Fruit fly (Drosophila melanogaster): ENCODE data around the gene RpS19a.

The RpS19a gene

DNA sequence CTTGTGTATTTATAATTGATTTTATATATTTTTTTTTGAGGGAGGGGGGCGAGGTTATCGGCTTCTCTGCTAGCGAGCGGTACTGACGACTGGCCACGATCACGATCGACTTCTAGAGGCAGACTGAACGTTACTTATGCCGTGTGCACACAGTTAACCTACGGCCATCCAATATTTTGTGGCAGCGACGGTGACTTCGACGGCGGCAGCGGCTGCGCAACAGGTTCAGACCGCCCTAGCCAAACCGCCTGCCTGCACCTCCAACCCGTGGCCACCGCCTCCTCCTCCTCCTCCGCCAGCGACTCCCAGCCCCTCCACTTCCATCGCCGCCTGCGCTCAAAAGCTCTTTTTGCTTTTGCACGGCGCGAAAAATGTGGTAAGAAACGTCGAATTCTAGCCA lies 16.2 kb upstream of the RpS19a start, which contains the start of gene CG9782:
Gene CG9782, minus strand, starts transcription at position 128 of the 400 bp plus-strand sequence.
- TF ChIP-seq EcR (GFP tag; optimal IDR thresholded peaks at IDR 0.05): peak; percentile 62
- no peak for TF ChIP-seq CG8301 (tag; optimal IDR thresholded peaks at IDR 0.05)
- TF ChIP-seq D1 (tag; optimal IDR thresholded peaks at IDR 0.05): no peak
- TF ChIP-seq Ets98B (GFP tag; IDR thresholded peaks at IDR 0.05): peak; percentile 32; the same call in 1 of the 2 replicates
- TF ChIP-seq CG32121 (GFP tag; IDR thresholded peaks at IDR 0.05): no peak
- peak; percentile 33; the same call in 1 of the 3 replicates for TF ChIP-seq CG4496 (GFP tag; IDR thresholded peaks at IDR 0.05)
- peak; percentile 99 for TF ChIP-seq CG13204 (GFP tag; optimal IDR thresholded peaks at IDR 0.05)
- no peak for TF ChIP-seq rn (GFP tag; IDR thresholded peaks at IDR 0.05)
- TF ChIP-seq Snoo (tag; optimal IDR thresholded peaks at IDR 0.05): no peak
- TF ChIP-seq Pif1A (GFP tag; optimal IDR thresholded peaks at IDR 0.05): no peak
- TF ChIP-seq Pif1B (GFP tag; optimal IDR thresholded peaks at IDR 0.05): no peak
- no peak for TF ChIP-seq CG34367 (tag; optimal IDR thresholded peaks at IDR 0.05)

- TF ChIP-seq CG14655 (GFP tag; optimal IDR thresholded peaks at IDR 0.05) (no peak), CG8301 (tag; optimal IDR thresholded peaks at IDR 0.05) (no peak), Snoo (tag; optimal IDR thresholded peaks at IDR 0.05) (no peak), Ets98B (GFP tag; IDR thresholded peaks at IDR 0.05) (no peak), CG17806 (tag; optimal IDR thresholded peaks at IDR 0.05) (no peak), CG13204 (GFP tag; optimal IDR thresholded peaks at IDR 0.05) (no peak), EcR (GFP tag; optimal IDR thresholded peaks at IDR 0.05) (no peak), Pif1A (GFP tag; optimal IDR thresholded peaks at IDR 0.05) (no peak), rn (GFP tag; IDR thresholded peaks at IDR 0.05) (no peak), CG10348 (GFP tag; IDR thresholded peaks at IDR 0.05) (no peak), CG34367 (tag; optimal IDR thresholded peaks at IDR 0.05) (no peak), CG9948 (tag; optimal IDR thresholded peaks at IDR 0.05) (no peak), gl (tag; optimal IDR thresholded peaks at IDR 0.05) (no peak), CG8159 (tag; optimal IDR thresholded peaks at IDR 0.05) (no peak), CG32121 (GFP tag; IDR thresholded peaks at IDR 0.05) (no peak), D1 (tag; optimal IDR thresholded peaks at IDR 0.05) (no peak), CG4496 (GFP tag; IDR thresholded peaks at IDR 0.05) (no peak)
Observed at dm6 chrX:16623524-16623923, 14.2 kb upstream of the RpS19a start.

DNA sequence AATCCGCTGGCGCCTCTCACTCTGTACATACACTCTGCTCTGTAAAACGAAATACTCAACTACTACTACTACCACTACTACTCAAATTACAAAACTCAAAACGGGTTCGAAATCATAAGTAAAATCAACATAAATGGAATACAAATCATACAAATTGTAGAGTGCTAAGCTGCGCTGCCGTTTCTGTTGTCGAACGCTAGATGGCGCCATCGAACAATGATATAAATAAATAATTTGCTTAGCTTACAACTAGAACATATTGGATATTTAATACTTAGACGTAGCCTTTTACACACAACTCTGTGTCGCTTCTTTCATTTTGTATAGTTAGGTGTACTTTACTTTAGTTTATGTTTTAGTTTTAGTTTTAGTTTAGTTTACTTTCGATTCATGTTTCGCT lies 13.2 kb upstream of the RpS19a start:
- no peak for TF ChIP-seq D1 (tag; optimal IDR thresholded peaks at IDR 0.05)
- no peak for TF ChIP-seq gl (tag; optimal IDR thresholded peaks at IDR 0.05)
- TF ChIP-seq Pif1B (GFP tag; optimal IDR thresholded peaks at IDR 0.05): no peak
- no peak for TF ChIP-seq CG34367 (tag; optimal IDR thresholded peaks at IDR 0.05)
- no peak for TF ChIP-seq Snoo (tag; optimal IDR thresholded peaks at IDR 0.05)
- no peak for TF ChIP-seq CG10348 (GFP tag; IDR thresholded peaks at IDR 0.05)
- TF ChIP-seq CG12605 (GFP tag; IDR thresholded peaks at IDR 0.05): no peak
- TF ChIP-seq EcR (GFP tag; optimal IDR thresholded peaks at IDR 0.05): no peak
- no peak for TF ChIP-seq rn (GFP tag; IDR thresholded peaks at IDR 0.05)
- TF ChIP-seq CG15710 (tag; optimal IDR thresholded peaks at IDR 0.05): no peak

dm6 chrX:16632135-16632534 lies 5.6 kb upstream of the RpS19a start, which contains the start of gene CG9777:
Gene CG9777 (minus strand): TSS chrX:16632235.
- no peak for TF ChIP-seq Pif1A (GFP tag; optimal IDR thresholded peaks at IDR 0.05)
- no peak for TF ChIP-seq D1 (tag; optimal IDR thresholded peaks at IDR 0.05)
- no peak for TF ChIP-seq CG13204 (GFP tag; optimal IDR thresholded peaks at IDR 0.05)
- no peak for TF ChIP-seq CG14655 (GFP tag; optimal IDR thresholded peaks at IDR 0.05)
- TF ChIP-seq CG17806 (tag; optimal IDR thresholded peaks at IDR 0.05): no peak
- TF ChIP-seq CG15710 (tag; optimal IDR thresholded peaks at IDR 0.05): no peak

DNA sequence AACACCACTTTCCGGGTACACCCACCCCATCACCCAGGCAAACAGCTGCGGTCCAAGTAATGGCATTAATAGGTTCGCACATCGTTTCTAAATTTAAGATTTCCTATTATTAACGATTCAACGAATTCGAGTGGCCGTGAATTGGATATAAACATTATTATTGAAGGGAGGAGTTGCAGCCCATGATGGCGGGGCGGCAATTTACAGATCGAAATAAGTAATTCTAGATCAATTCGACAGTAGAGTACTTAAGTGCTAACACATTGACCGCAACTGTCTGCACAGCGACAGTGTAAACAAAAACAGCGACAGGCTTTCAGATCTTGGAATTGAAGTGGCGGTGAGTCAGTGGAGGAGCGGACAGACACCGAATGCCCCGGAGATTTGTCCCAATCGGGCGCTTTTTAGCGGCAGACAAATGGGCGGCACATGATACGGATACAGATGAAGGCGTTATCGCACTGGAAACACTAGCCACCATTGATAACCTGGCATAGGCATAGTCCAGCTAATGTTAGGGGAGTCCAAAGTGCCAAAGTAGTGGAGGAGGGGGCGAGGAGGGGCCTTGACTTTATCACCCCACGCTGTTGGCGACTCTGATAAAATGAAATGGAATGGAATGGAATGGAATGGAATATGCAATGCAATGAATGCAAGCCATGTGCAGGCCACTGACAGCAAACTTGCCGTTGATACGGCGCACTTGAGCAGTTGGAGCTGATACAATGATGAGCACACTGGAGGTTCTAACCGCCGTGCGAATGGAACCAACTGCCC lies 4.3 kb upstream of the RpS19a start:
- peak; percentile 32 for TF ChIP-seq EcR (GFP tag; optimal IDR thresholded peaks at IDR 0.05)
- TF ChIP-seq D1 (tag; optimal IDR thresholded peaks at IDR 0.05): no peak
- TF ChIP-seq CG12605 (GFP tag; IDR thresholded peaks at IDR 0.05): peak; percentile 34; the same call in 1 of the 2 replicates
- TF ChIP-seq CG34367 (tag; optimal IDR thresholded peaks at IDR 0.05): no peak
- TF ChIP-seq fd96Ca (GFP tag; IDR thresholded peaks at IDR 0.05): peak; percentile 66; the same call in 2 of the 3 replicates
- TF ChIP-seq Snoo (tag; optimal IDR thresholded peaks at IDR 0.05): no peak
- TF ChIP-seq CG17806 (tag; optimal IDR thresholded peaks at IDR 0.05): no peak
- peak; percentile 41 for TF ChIP-seq CG13204 (GFP tag; optimal IDR thresholded peaks at IDR 0.05)
- peak; percentile 65; the same call in 2 of the 3 replicates for TF ChIP-seq CG4496 (GFP tag; IDR thresholded peaks at IDR 0.05)
- no peak for TF ChIP-seq Pif1A (GFP tag; optimal IDR thresholded peaks at IDR 0.05)
- TF ChIP-seq Pif1B (GFP tag; optimal IDR thresholded peaks at IDR 0.05): no peak
- TF ChIP-seq CG10348 (GFP tag; IDR thresholded peaks at IDR 0.05): no peak
- peak; percentile 63 for TF ChIP-seq gl (tag; optimal IDR thresholded peaks at IDR 0.05)
- peak; percentile 65 for TF ChIP-seq CG32121 (GFP tag; IDR thresholded peaks at IDR 0.05)
- TF ChIP-seq CG8159 (tag; optimal IDR thresholded peaks at IDR 0.05): peak; percentile 21
- TF ChIP-seq CG9948 (tag; optimal IDR thresholded peaks at IDR 0.05): no peak
- TF ChIP-seq rn (GFP tag; IDR thresholded peaks at IDR 0.05): peak; percentile 2; the same call in 1 of the 2 replicates
- TF ChIP-seq CG15710 (tag; optimal IDR thresholded peaks at IDR 0.05): peak; percentile 8
- TF ChIP-seq CG8301 (tag; optimal IDR thresholded peaks at IDR 0.05): peak; percentile 10
- peak; percentile 30; the same call in 1 of the 2 replicates for TF ChIP-seq Ets98B (GFP tag; IDR thresholded peaks at IDR 0.05)
- peak; percentile 71 for TF ChIP-seq CG14655 (GFP tag; optimal IDR thresholded peaks at IDR 0.05)

DNA sequence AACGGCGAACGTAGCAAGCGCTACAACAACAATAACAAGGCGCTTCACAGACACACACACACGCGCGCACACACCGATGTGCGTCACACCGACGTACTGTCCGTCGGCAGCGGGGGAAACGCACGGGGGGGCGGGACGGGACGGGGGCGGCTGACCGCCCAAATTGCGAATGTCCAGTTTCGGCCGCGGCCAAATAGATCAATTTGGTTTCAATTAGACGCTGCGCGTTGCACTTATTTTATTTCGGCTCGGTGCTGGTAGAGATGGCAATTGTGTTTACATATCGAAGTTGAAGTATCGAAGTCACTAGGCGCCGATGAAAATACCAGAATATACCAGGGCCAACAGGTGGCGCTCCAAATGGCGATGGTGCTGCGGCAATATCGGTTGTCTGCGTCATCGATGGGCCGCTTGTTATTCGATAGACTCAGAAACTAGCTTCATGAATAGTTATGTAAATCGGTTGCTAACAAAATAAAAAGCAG lies 546 bp upstream of the RpS19a start, which contains the start of gene Rok:
Gene Rok, minus strand, starts transcription at position 309 of the 485 bp plus-strand sequence.
- TF ChIP-seq EcR (GFP tag; optimal IDR thresholded peaks at IDR 0.05) (peak; percentile 22), CG15710 (tag; optimal IDR thresholded peaks at IDR 0.05) (no peak), CG13204 (GFP tag; optimal IDR thresholded peaks at IDR 0.05) (peak; percentile 41), Pif1B (GFP tag; optimal IDR thresholded peaks at IDR 0.05) (no peak)
